Worm (Caenorhabditis elegans) whole organism, L3 larva: Measurements from ENCODE around the gene mlc-2.

ENCODE experiments used
- R02D3.7 ChIP-seq: fragments of 150-350 bp; optimal IDR thresholded peaks from 2 replicates; lab custom pipeline; 2014; ENCODE audit warnings: missing biosample characterization, missing genetic modification characterization
- aly-2 ChIP-seq: fragments of 150-350 bp; optimal IDR thresholded peaks from 2 replicates; lab custom pipeline; 2014; ENCODE audit warnings: missing biosample characterization, missing genetic modification characterization
- egl-27 ChIP-seq: sonication (generic microtip); optimal IDR thresholded peaks from 4 replicates; lab custom pipeline; 2017; ENCODE audit warnings: missing biosample characterization, missing genetic modification reagents, missing genetic modification characterization
- elt-2 ChIP-seq: sonication (generic microtip); optimal IDR thresholded peaks from 2 replicates; lab custom pipeline; 2016; ENCODE audit warnings: missing genetic modification reagents, mild to moderate bottlenecking, missing genetic modification characterization, missing compliant biosample characterization
- elt-3 ChIP-seq, 3 experiments: fragments of 150-350 bp in 1 of 3; sonication (generic microtip) in 2 of 3; optimal IDR thresholded peaks; 2 replicates in 2 of 3; 4 replicates in 1 of 3; lab custom pipeline; 2014 to 2017; ENCODE audit warnings: missing biosample characterization in 3 of 3, missing genetic modification characterization in 3 of 3
- lin-15B ChIP-seq: fragments of 150-350 bp; optimal IDR thresholded peaks from 2 replicates; lab custom pipeline; 2014; ENCODE audit warnings: missing biosample characterization, missing genetic modification characterization
- mdl-1 ChIP-seq: fragments of 150-350 bp; optimal IDR thresholded peaks from 2 replicates; lab custom pipeline; 2014; ENCODE audit warnings: missing biosample characterization, missing genetic modification characterization
- nhr-11 ChIP-seq: fragments of 150-350 bp; optimal IDR thresholded peaks from 2 replicates; lab custom pipeline; 2014; ENCODE audit warnings: missing biosample characterization, missing genetic modification characterization
- nhr-237 ChIP-seq: fragments of 150-350 bp; optimal IDR thresholded peaks from 2 replicates; lab custom pipeline; 2014; ENCODE audit warnings: missing biosample characterization, missing genetic modification characterization
- pha-4 ChIP-seq: fragments of 150-350 bp; optimal IDR thresholded peaks from 2 replicates; lab custom pipeline; 2014; ENCODE audit warnings: missing biosample characterization, missing genetic modification reagents, missing genetic modification characterization
- skn-1 ChIP-seq: fragments of 150-350 bp; optimal IDR thresholded peaks from 2 replicates; lab custom pipeline; 2014; ENCODE audit warnings: missing biosample characterization, missing genetic modification characterization
- unc-39 ChIP-seq: sonication (generic microtip); optimal IDR thresholded peaks from 4 replicates; lab custom pipeline; 2017; ENCODE audit warnings: missing biosample characterization, missing genetic modification characterization
- zag-1 ChIP-seq: fragments of 150-350 bp; optimal IDR thresholded peaks from 2 replicates; lab custom pipeline; 2014; ENCODE audit warnings: missing biosample characterization, missing genetic modification characterization
- ztf-4 ChIP-seq: fragments of 150-350 bp; optimal IDR thresholded peaks from 2 replicates; lab custom pipeline; 2014; ENCODE audit warnings: missing biosample characterization, missing genetic modification characterization

ce11 chrX:17413868-17414267, 42.5 kb downstream of the mlc-2 start, which contains the start of gene crb-1:
- TF ChIP-seq ztf-4 (tag; lab: Kevin White, UChicago) (no peak), elt-2 (no peak), elt-3 (tag; optimal IDR thresholded peaks at IDR 0.05; lab: Kevin White, UChicago) (no peak), lin-15B (tag; lab: Kevin White, UChicago) (no peak), egl-27 (tag; lab: Kevin White, UChicago) (no peak), R02D3.7 (no peak), nhr-237 (tag; lab: Kevin White, UChicago) (no peak), skn-1 (tag; lab: Kevin White, UChicago) (no peak), mdl-1 (tag; lab: Kevin White, UChicago) (no peak), pha-4 (tag; lab: Kevin White, UChicago) (no peak), unc-39 (no peak), zag-1 (tag; lab: Kevin White, UChicago) (no peak), nhr-11 (no peak), aly-2 (tag; lab: Kevin White, UChicago) (no peak)
